Fruit fly (Drosophila melanogaster) whole organism, embryonic: ENCODE results near the gene CG4115.

Experiments
- CG11093 ChIP-seq: fragments of 200-800 bp; sonication (Bioruptor generic); IDR thresholded peaks from 3 replicates; pipeline ENCODE4 v1.3.6; 2022; ENCODE audit warnings: missing biosample characterization, missing genetic modification characterization
- CG16779 ChIP-seq: fragments of 200-800 bp; sonication (Bioruptor generic); IDR thresholded peaks from 2 replicates; pipeline ENCODE4 v1.3.6; 2022; ENCODE audit warnings: missing biosample characterization, missing genetic modification characterization
- CG3995 ChIP-seq: fragments of 200-800 bp; sonication (Bioruptor generic); optimal IDR thresholded peaks from 3 replicates; lab custom pipeline; 2016; ENCODE audit warnings: missing biosample characterization, missing genetic modification characterization
- CG4360 ChIP-seq: fragments of 200-800 bp; sonication (Bioruptor generic); IDR thresholded peaks from 2 replicates; pipeline ENCODE4 v1.3.6; 2022; ENCODE audit warnings: missing biosample characterization, missing genetic modification characterization
- ash1 ChIP-seq: fragments of 200-800 bp; sonication (Bioruptor generic); optimal IDR thresholded peaks from 2 replicates; lab custom pipeline; 2018; ENCODE audit warnings: missing biosample characterization, mild to moderate bottlenecking, missing genetic modification characterization
- gem ChIP-seq: fragments of 200-800 bp; sonication (Bioruptor generic); optimal IDR thresholded peaks from 2 replicates; lab custom pipeline; 2019; ENCODE audit warnings: missing biosample characterization, mild to moderate bottlenecking, missing genetic modification characterization, moderate library complexity
- mam ChIP-seq: fragments of 200-800 bp; sonication (Bioruptor generic); optimal IDR thresholded peaks from 3 replicates; lab custom pipeline; 2016; ENCODE audit warnings: missing biosample characterization, missing genetic modification characterization

- no peak for TF ChIP-seq CG4360 (GFP tag; lab: Robert Waterston, UW)
- no peak for TF ChIP-seq CG3995 (GFP tag; lab: Kevin White, UChicago)
- TF ChIP-seq gem (tag; lab: Kevin White, UChicago): no peak
- TF ChIP-seq CG16779 (GFP tag; lab: Robert Waterston, UW): no peak
- no peak for TF ChIP-seq ash1
- no peak for TF ChIP-seq mam (GFP tag; lab: Kevin White, UChicago)
- TF ChIP-seq CG11093 (GFP tag; lab: Robert Waterston, UW): no peak
Measured at dm6 chr3R:12385949-12386348, 26.1 kb downstream of the CG4115 start, which contains the start of gene Sol1.
